Fruit fly (Drosophila melanogaster) whole organism: ENCODE measurements around the gene mTerf3.

Source experiments
- CG8478 ChIP-seq: fragments of >200 bp; optimal IDR thresholded peaks from 2 replicates; lab custom pipeline; 2018; ENCODE audit warnings: inconsistent platforms
- pan ChIP-seq: fragments of >200 bp; optimal IDR thresholded peaks from 2 replicates; lab custom pipeline; 2017
- psq ChIP-seq: fragments of >200 bp; optimal IDR thresholded peaks from 2 replicates; lab custom pipeline; 2017

DNA sequence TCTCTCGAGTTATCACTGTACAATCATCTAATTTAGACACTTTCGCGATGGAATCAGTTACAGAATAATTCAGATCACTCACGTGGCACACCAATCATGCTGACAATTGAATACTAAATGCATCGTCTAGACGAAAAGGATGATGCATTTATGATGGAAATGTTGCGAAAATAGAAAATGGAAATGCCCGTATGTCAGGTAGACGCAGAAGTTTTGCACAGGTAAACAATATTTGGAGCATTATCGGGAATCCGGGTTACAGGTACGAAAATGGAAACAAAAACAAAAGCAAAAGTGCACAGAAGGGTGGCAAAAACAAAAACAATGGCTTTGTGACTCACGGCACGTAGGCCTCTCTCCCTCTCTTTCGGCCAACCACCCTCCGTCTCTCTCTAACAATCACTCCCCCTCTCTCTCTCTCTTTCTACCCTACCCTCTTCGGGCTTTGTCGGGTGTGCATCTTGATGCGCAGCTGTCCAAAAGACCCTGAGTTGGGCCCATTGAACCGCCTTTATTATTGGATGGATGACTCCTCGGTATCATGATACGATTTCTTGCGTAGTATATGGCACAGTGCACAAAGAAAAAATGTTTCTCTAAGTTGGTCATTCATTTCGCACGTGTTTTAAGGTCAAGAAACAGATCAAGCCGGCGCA lies 3.3 kb downstream of the mTerf3 start:
- no peak for TF ChIP-seq CG8478 (lab: Kevin White, UChicago)
- no peak for TF ChIP-seq psq (lab: Kevin White, UChicago)
- no peak for TF ChIP-seq pan (lab: Kevin White, UChicago)
